Fruit fly (Drosophila melanogaster) whole organism, wandering third instar larva: Measurements from ENCODE around the gene CG44406.

ENCODE experiments used
- Abd-B ChIP-seq: fragments of >200 bp; optimal IDR thresholded peaks from 2 replicates; lab custom pipeline; 2017; ENCODE audit warnings: missing biosample characterization, missing genetic modification characterization
- CG32264 ChIP-seq: fragments of 200-800 bp; sonication (Bioruptor generic); optimal IDR thresholded peaks from 2 replicates; lab custom pipeline; 2016; ENCODE audit warnings: missing biosample characterization, missing genetic modification characterization
- Dfd ChIP-seq: fragments of >200 bp; optimal IDR thresholded peaks from 2 replicates; lab custom pipeline; 2017; ENCODE audit warnings: missing biosample characterization, missing genetic modification characterization
- GATAd ChIP-seq: sonication (Bioruptor generic); optimal IDR thresholded peaks from 2 replicates; lab custom pipeline; 2016; ENCODE audit warnings: missing biosample characterization, missing genetic modification characterization
- Hr78 ChIP-seq: fragments of >200 bp; optimal IDR thresholded peaks from 2 replicates; lab custom pipeline; 2017; ENCODE audit warnings: missing biosample characterization, missing genetic modification characterization
- Mio ChIP-seq: sonication (Bioruptor generic); optimal IDR thresholded peaks from 2 replicates; lab custom pipeline; 2016; ENCODE audit warnings: missing biosample characterization, missing genetic modification characterization
- Myc ChIP-seq: fragments of >200 bp; optimal IDR thresholded peaks from 2 replicates; lab custom pipeline; 2017
- N ChIP-seq: fragments of >200 bp; optimal IDR thresholded peaks from 2 replicates; lab custom pipeline; 2018; ENCODE audit warnings: missing biosample characterization, missing external identifiers, missing genetic modification characterization
- OdsH ChIP-seq: fragments of 200-800 bp; sonication (Bioruptor generic); optimal IDR thresholded peaks from 2 replicates; lab custom pipeline; 2016; ENCODE audit warnings: missing biosample characterization, mild to moderate bottlenecking, missing genetic modification characterization
- Rel ChIP-seq, 2 experiments: fragments of 200-800 bp; sonication (Bioruptor generic) in 1 of 2; optimal IDR thresholded peaks; 2 replicates in 1 of 2; 3 replicates in 1 of 2; lab custom pipeline; 2016 to 2019; ENCODE audit warnings: mild to moderate bottlenecking in 2 of 2, missing biosample characterization in 2 of 2, missing genetic modification characterization in 2 of 2, moderate library complexity in 1 of 2
- Sp1 ChIP-seq: fragments of 200-800 bp; sonication (Bioruptor generic); optimal IDR thresholded peaks from 3 replicates; lab custom pipeline; 2019; ENCODE audit warnings: missing biosample characterization, mild to moderate bottlenecking, missing genetic modification characterization, moderate library complexity
- br ChIP-seq: fragments of 200-800 bp; sonication (Bioruptor generic); optimal IDR thresholded peaks from 2 replicates; lab custom pipeline; 2016; ENCODE audit warnings: missing biosample characterization, missing genetic modification characterization
- brk ChIP-seq: fragments of 200-800 bp; sonication (Bioruptor generic); optimal IDR thresholded peaks from 2 replicates; lab custom pipeline; 2016; ENCODE audit warnings: missing biosample characterization, mild to moderate bottlenecking, missing genetic modification characterization
- ey ChIP-seq: fragments of 200-800 bp; sonication (Bioruptor generic); optimal IDR thresholded peaks from 2 replicates; lab custom pipeline; 2016; ENCODE audit warnings: missing biosample characterization, missing genetic modification characterization
- foxo ChIP-seq, 2 experiments: fragments of 200-800 bp; sonication (Bioruptor generic); optimal IDR thresholded peaks; 2 replicates in 1 of 2; 3 replicates in 1 of 2; lab custom pipeline; 2016 to 2017; ENCODE audit warnings: missing biosample characterization in 2 of 2, missing genetic modification characterization in 2 of 2
- fru ChIP-seq: fragments of 200-800 bp; sonication (Bioruptor generic); optimal IDR thresholded peaks from 3 replicates; lab custom pipeline; 2016; ENCODE audit warnings: missing biosample characterization, mild to moderate bottlenecking, missing genetic modification characterization
- lola ChIP-seq: fragments of >200 bp; optimal IDR thresholded peaks from 2 replicates; lab custom pipeline; 2017; ENCODE audit warnings: missing biosample characterization, missing genetic modification characterization
- pan ChIP-seq: fragments of >200 bp; optimal IDR thresholded peaks from 2 replicates; lab custom pipeline; 2017
- sage ChIP-seq: fragments of 200-800 bp; sonication (Bioruptor generic); optimal IDR thresholded peaks from 2 replicates; lab custom pipeline; 2016; ENCODE audit warnings: missing biosample characterization, mild to moderate bottlenecking, missing genetic modification characterization
- woc ChIP-seq: sonication (Bioruptor generic); optimal IDR thresholded peaks from 2 replicates; lab custom pipeline; 2016; ENCODE audit warnings: missing biosample characterization, mild to moderate bottlenecking, missing genetic modification characterization

Gene CG44406

DNA sequence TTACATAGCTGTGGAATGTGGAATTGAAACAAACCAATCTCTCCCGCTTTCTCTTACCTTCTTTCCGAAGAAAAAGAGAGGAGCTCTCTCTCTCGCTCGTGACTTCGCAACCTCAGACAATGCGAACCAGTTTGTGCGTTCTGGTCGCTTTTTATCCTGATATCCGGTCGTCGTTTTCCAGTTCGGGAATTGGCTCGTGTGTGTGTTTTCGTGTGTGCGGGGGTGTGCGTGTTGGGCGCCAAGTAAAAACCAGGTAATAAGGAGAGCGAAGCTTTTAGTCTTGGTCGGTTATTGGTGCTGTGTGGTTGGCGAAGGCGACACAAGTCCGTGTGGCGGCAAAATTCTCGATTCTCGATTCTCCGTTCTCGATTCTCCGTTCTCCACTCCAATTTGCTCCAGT, 9.3 kb downstream of the CG44406 start, which contains the start of gene beat-IIIb:
TSS of gene beat-IIIb (plus strand) at position 304 of the 400 bp plus-strand sequence.
- TF ChIP-seq ey (GFP tag; lab: Kevin White, UChicago) (no peak), Rel (GFP tag; optimal IDR thresholded peaks at IDR 0.05; lab: Kevin White, UChicago) (no peak), Rel (tag; optimal IDR thresholded peaks at IDR 0.05; lab: Kevin White, UChicago) (no peak), fru (GFP tag; lab: Kevin White, UChicago) (no peak), sage (GFP tag; lab: Kevin White, UChicago) (no peak), woc (GFP tag; lab: Kevin White, UChicago) (no peak), brk (GFP tag; lab: Kevin White, UChicago) (no peak), Sp1 (GFP tag; lab: Kevin White, UChicago) (no peak), Dfd (no peak), lola (no peak), GATAd (GFP tag; lab: Kevin White, UChicago) (no peak), CG32264 (GFP tag; lab: Kevin White, UChicago) (no peak), N (GFP tag; lab: Kevin White, UChicago) (no peak), OdsH (GFP tag; lab: Kevin White, UChicago) (no peak), Myc (no peak), Hr78 (GFP tag; lab: Kevin White, UChicago) (no peak), foxo (GFP tag; optimal IDR thresholded peaks at IDR 0.05; lab: Kevin White, UChicago) (no peak), Abd-B (GFP tag; lab: Kevin White, UChicago) (no peak), br (GFP tag; lab: Kevin White, UChicago) (no peak), Mio (no peak), pan (lab: Kevin White, UChicago) (no peak)
